Worm (Caenorhabditis elegans): Measurements from ENCODE around the gene B0462.4.

ce11 chrV:18344194-18344593, 13.2 kb upstream of the B0462.4 start:
- TF ChIP-seq fkh-8 (tag; optimal IDR thresholded peaks at IDR 0.05) (no peak), nhr-77 (tag; optimal IDR thresholded peaks at IDR 0.05) (no peak), ceh-88 (GFP tag; IDR thresholded peaks at IDR 0.05) (no peak), nhr-11 (tag; optimal IDR thresholded peaks at IDR 0.05) (no peak), ces-1 (GFP tag; optimal IDR thresholded peaks at IDR 0.05) (no peak), snpc-4 (tag; optimal IDR thresholded peaks at IDR 0.05) (no peak), skn-1 (tag; optimal IDR thresholded peaks at IDR 0.05) (no peak), nhr-90 (tag; optimal IDR thresholded peaks at IDR 0.05; ENCODE audit: poor library complexity) (no peak), nhr-12 (tag; optimal IDR thresholded peaks at IDR 0.05) (no peak), irx-1 (tag; optimal IDR thresholded peaks at IDR 0.05) (no peak), unc-62 (GFP tag; optimal IDR thresholded peaks at IDR 0.05) (no peak)
